Fruit fly (Drosophila melanogaster): ENCODE data around the gene bai.

DNA sequence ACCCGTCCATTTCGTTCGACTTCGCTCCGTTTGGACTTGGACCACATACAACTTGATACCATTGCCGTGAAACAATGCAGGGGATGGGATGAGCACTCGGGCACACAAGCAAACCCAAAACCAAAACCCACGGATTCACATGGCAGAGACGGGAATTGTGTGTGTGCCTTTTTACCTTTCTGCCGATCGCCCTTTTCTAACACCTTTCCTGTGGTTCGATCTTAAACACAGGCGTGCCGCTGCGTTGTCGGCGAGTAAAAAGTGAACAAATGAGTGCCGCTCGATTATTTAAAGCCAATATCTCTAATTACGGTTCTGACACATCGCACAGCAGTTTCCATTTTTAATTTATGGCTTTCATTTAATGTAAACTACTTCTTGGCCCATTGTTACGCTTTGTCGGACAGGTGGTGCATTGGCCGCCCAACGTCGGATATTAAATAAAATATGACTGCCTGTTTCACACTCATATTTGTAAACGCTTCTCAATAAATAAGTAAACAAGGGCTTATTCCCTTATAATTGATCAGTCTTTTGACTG is 38.2 kb downstream of the bai start:
- TF ChIP-seq CTCF (optimal IDR thresholded peaks at IDR 0.05) (no peak), CG8478 (optimal IDR thresholded peaks at IDR 0.05) (no peak)

Data from S2 (cell line).